Fruit fly (Drosophila melanogaster) whole organism, prepupa: ENCODE data around the gene Cyp4d20.

Experiments
- Blimp-1 ChIP-seq: fragments of 200-800 bp; sonication (Bioruptor generic); optimal IDR thresholded peaks from 3 replicates; lab custom pipeline; 2017; ENCODE audit warnings: missing biosample characterization, missing genetic modification characterization, mild to moderate bottlenecking, moderate library complexity, missing genetic modification reagents
- CG10631 ChIP-seq: fragments of 200-800 bp; sonication (Bioruptor generic); optimal IDR thresholded peaks from 2 replicates; lab custom pipeline; 2016; ENCODE audit warnings: missing biosample characterization, missing genetic modification characterization
- CG10669 ChIP-seq: fragments of 200-800 bp; sonication (Bioruptor generic); optimal IDR thresholded peaks from 3 replicates; lab custom pipeline; 2018; ENCODE audit warnings: missing biosample characterization, mild to moderate bottlenecking, missing genetic modification characterization, moderate library complexity
- CG11294 ChIP-seq: fragments of 200-800 bp; sonication (Bioruptor generic); IDR thresholded peaks from 2 replicates; pipeline ENCODE4 v1.3.6; 2022; ENCODE audit warnings: missing biosample characterization, missing genetic modification characterization
- CG11762 ChIP-seq: fragments of 200-800 bp; sonication (Bioruptor generic); optimal IDR thresholded peaks from 3 replicates; lab custom pipeline; 2016; ENCODE audit warnings: missing biosample characterization, missing genetic modification characterization; ENCODE audit not compliant: insufficient read depth
- CG15336 ChIP-seq: fragments of 200-800 bp; sonication (Bioruptor generic); IDR thresholded peaks from 2 replicates; pipeline ENCODE4 v1.3.6; 2022; ENCODE audit warnings: missing biosample characterization, missing genetic modification characterization
- CG1621 ChIP-seq: fragments of 200-800 bp; sonication (Bioruptor generic); optimal IDR thresholded peaks from 3 replicates; lab custom pipeline; 2018; ENCODE audit warnings: missing biosample characterization, mild to moderate bottlenecking, missing genetic modification characterization
- CG32006 ChIP-seq: fragments of 200-800 bp; sonication (Bioruptor generic); optimal IDR thresholded peaks from 3 replicates; lab custom pipeline; 2017; ENCODE audit warnings: missing biosample characterization, mild to moderate bottlenecking, missing genetic modification characterization
- CG34406 ChIP-seq: fragments of 200-800 bp; sonication (Bioruptor generic); optimal IDR thresholded peaks from 3 replicates; lab custom pipeline; 2016; ENCODE audit warnings: missing biosample characterization, missing genetic modification characterization
- CG4318 ChIP-seq: fragments of 200-800 bp; sonication (Bioruptor generic); optimal IDR thresholded peaks from 3 replicates; lab custom pipeline; 2017; ENCODE audit warnings: missing biosample characterization, mild to moderate bottlenecking, missing genetic modification characterization
- CG6163 ChIP-seq: fragments of 200-800 bp; sonication (Bioruptor generic); IDR thresholded peaks from 3 replicates; pipeline ENCODE4 v1.3.6; 2022; ENCODE audit warnings: missing biosample characterization, missing genetic modification characterization
- CG6276 ChIP-seq: fragments of 200-800 bp; sonication (Bioruptor generic); optimal IDR thresholded peaks from 2 replicates; lab custom pipeline; 2017; ENCODE audit warnings: missing biosample characterization, mild to moderate bottlenecking, missing genetic modification characterization
- CG6808 ChIP-seq: fragments of 200-800 bp; sonication (Bioruptor generic); optimal IDR thresholded peaks from 3 replicates; lab custom pipeline; 2017; ENCODE audit warnings: missing biosample characterization, missing genetic modification characterization, mild to moderate bottlenecking, moderate library complexity, missing genetic modification reagents
- CG6854 ChIP-seq: fragments of 200-800 bp; sonication (Bioruptor generic); optimal IDR thresholded peaks from 2 replicates; lab custom pipeline; 2017; ENCODE audit warnings: missing biosample characterization, mild to moderate bottlenecking, missing genetic modification characterization
- CG8119 ChIP-seq: fragments of 200-800 bp; sonication (Bioruptor generic); IDR thresholded peaks from 3 replicates; pipeline ENCODE4 v1.3.6; 2022; ENCODE audit warnings: missing biosample characterization, missing genetic modification characterization
- CG8632 ChIP-seq: fragments of 200-800 bp; sonication (Bioruptor generic); optimal IDR thresholded peaks from 3 replicates; lab custom pipeline; 2016; ENCODE audit warnings: missing biosample characterization, missing genetic modification characterization
- CG9139 ChIP-seq: fragments of 200-800 bp; sonication (Bioruptor generic); optimal IDR thresholded peaks from 3 replicates; lab custom pipeline; 2017; ENCODE audit warnings: missing biosample characterization, mild to moderate bottlenecking, missing genetic modification characterization
- Eip75B ChIP-seq: fragments of 200-800 bp; sonication (Bioruptor generic); optimal IDR thresholded peaks from 3 replicates; lab custom pipeline; 2016; ENCODE audit warnings: missing biosample characterization, missing genetic modification characterization
- Eip78C ChIP-seq: fragments of 200-800 bp; sonication (Bioruptor generic); peaks from one replicate; lab custom pipeline; 2016; ENCODE audit warnings: missing biosample characterization, missing genetic modification characterization
- Eip93F ChIP-seq: fragments of 200-800 bp; sonication (Bioruptor generic); optimal IDR thresholded peaks from 2 replicates; lab custom pipeline; 2016; ENCODE audit warnings: missing biosample characterization, mild to moderate bottlenecking, missing genetic modification characterization
- Ets21C ChIP-seq: fragments of 200-800 bp; sonication (Bioruptor generic); optimal IDR thresholded peaks from 3 replicates; lab custom pipeline; 2016; ENCODE audit warnings: missing biosample characterization, missing genetic modification characterization
- Ets96B ChIP-seq: fragments of 200-800 bp; optimal IDR thresholded peaks from 2 replicates; lab custom pipeline; 2019; ENCODE audit warnings: missing biosample characterization, mild to moderate bottlenecking, missing genetic modification characterization, moderate library complexity
- Gug ChIP-seq: fragments of 200-800 bp; sonication (Bioruptor generic); IDR thresholded peaks from 2 replicates; pipeline ENCODE4 v1.3.6; 2022; ENCODE audit warnings: missing biosample characterization, missing genetic modification characterization
- Hr38 ChIP-seq: sonication (Bioruptor generic); optimal IDR thresholded peaks from 2 replicates; lab custom pipeline; 2016; ENCODE audit warnings: missing biosample characterization, missing genetic modification characterization
- Hr4 ChIP-seq: fragments of 200-800 bp; sonication (Bioruptor generic); optimal IDR thresholded peaks from 3 replicates; lab custom pipeline; 2016; ENCODE audit warnings: missing biosample characterization, missing genetic modification characterization
- Lpt ChIP-seq: fragments of 200-800 bp; sonication (Bioruptor generic); optimal IDR thresholded peaks from 3 replicates; lab custom pipeline; 2016; ENCODE audit warnings: missing biosample characterization, missing genetic modification characterization
- Met ChIP-seq: fragments of 200-800 bp; sonication (Bioruptor generic); optimal IDR thresholded peaks from 3 replicates; lab custom pipeline; 2016; ENCODE audit warnings: missing biosample characterization, missing genetic modification characterization
- Smox ChIP-seq: fragments of 200-800 bp; sonication (Bioruptor generic); optimal IDR thresholded peaks from 3 replicates; lab custom pipeline; 2016; ENCODE audit warnings: missing biosample characterization, missing genetic modification characterization
- Sox102F ChIP-seq: fragments of 200-800 bp; sonication (Bioruptor generic); optimal IDR thresholded peaks from 2 replicates; lab custom pipeline; 2016; ENCODE audit warnings: missing biosample characterization, mild to moderate bottlenecking, missing genetic modification characterization
- achi ChIP-seq: fragments of 200-800 bp; sonication (Bioruptor generic); optimal IDR thresholded peaks from 3 replicates; lab custom pipeline; 2016; ENCODE audit warnings: missing biosample characterization, missing genetic modification characterization
- acj6 ChIP-seq: fragments of 200-800 bp; sonication (Bioruptor generic); optimal IDR thresholded peaks from 3 replicates; lab custom pipeline; 2016; ENCODE audit warnings: missing biosample characterization, missing genetic modification characterization
- dsx ChIP-seq: fragments of 200-800 bp; optimal IDR thresholded peaks from 3 replicates; lab custom pipeline; 2019; ENCODE audit warnings: missing biosample characterization, mild to moderate bottlenecking, missing genetic modification characterization, moderate library complexity; ENCODE audit not compliant: poor library complexity, severe bottlenecking
- eg ChIP-seq: fragments of 200-800 bp; sonication (Bioruptor generic); IDR thresholded peaks from 3 replicates; pipeline ENCODE4 v1.3.6; 2022; ENCODE audit warnings: missing biosample characterization, missing genetic modification characterization
- esn ChIP-seq: fragments of 200-800 bp; sonication (Bioruptor generic); optimal IDR thresholded peaks from 2 replicates; lab custom pipeline; 2016; ENCODE audit warnings: missing biosample characterization, mild to moderate bottlenecking, missing genetic modification characterization, moderate library complexity
- fd59A ChIP-seq: fragments of 200-800 bp; sonication (Bioruptor generic); optimal IDR thresholded peaks from 2 replicates; lab custom pipeline; 2017; ENCODE audit warnings: missing biosample characterization, mild to moderate bottlenecking, missing genetic modification characterization, missing genetic modification reagents
- fkh ChIP-seq: fragments of 200-800 bp; sonication (Bioruptor generic); optimal IDR thresholded peaks from 3 replicates; lab custom pipeline; 2017; ENCODE audit warnings: missing biosample characterization, mild to moderate bottlenecking, missing genetic modification characterization, moderate library complexity
- lz ChIP-seq: fragments of 200-800 bp; sonication (Bioruptor generic); optimal IDR thresholded peaks from 3 replicates; lab custom pipeline; 2016; ENCODE audit warnings: missing biosample characterization, missing genetic modification characterization
- net ChIP-seq: fragments of 200-800 bp; sonication (Bioruptor generic); optimal IDR thresholded peaks from 3 replicates; lab custom pipeline; 2016; ENCODE audit warnings: missing biosample characterization, missing genetic modification characterization
- pdm3 ChIP-seq: fragments of 200-800 bp; sonication (Bioruptor generic); optimal IDR thresholded peaks from 3 replicates; lab custom pipeline; 2016; ENCODE audit warnings: missing biosample characterization, missing genetic modification characterization
- salr ChIP-seq, 2 experiments: fragments of 200-800 bp; sonication (Bioruptor generic); optimal IDR thresholded peaks; 3 replicates each; lab custom pipeline; 2016 to 2018; ENCODE audit warnings: missing biosample characterization in 2 of 2, missing genetic modification characterization in 2 of 2, mild to moderate bottlenecking in 1 of 2
- spab ChIP-seq: fragments of 200-800 bp; sonication (Bioruptor generic); optimal IDR thresholded peaks from 2 replicates; lab custom pipeline; 2017; ENCODE audit warnings: missing biosample characterization, mild to moderate bottlenecking, missing genetic modification characterization, missing genetic modification reagents
- ss ChIP-seq, 2 experiments: fragments of 200-800 bp; sonication (Bioruptor generic); optimal IDR thresholded peaks; 2 replicates in 1 of 2; 3 replicates in 1 of 2; lab custom pipeline; 2017 to 2018; ENCODE audit warnings: mild to moderate bottlenecking in 2 of 2, missing biosample characterization in 2 of 2, missing genetic modification characterization in 2 of 2, moderate library complexity in 1 of 2
- svp ChIP-seq: fragments of 200-800 bp; sonication (Bioruptor generic); peaks from one replicate; lab custom pipeline; 2016; ENCODE audit warnings: missing biosample characterization, missing genetic modification characterization
- topi ChIP-seq: fragments of 200-800 bp; sonication (Bioruptor generic); optimal IDR thresholded peaks from 3 replicates; lab custom pipeline; 2016; ENCODE audit warnings: missing biosample characterization, missing genetic modification characterization
- vri ChIP-seq: fragments of 200-800 bp; sonication (Bioruptor generic); optimal IDR thresholded peaks from 3 replicates; lab custom pipeline; 2016; ENCODE audit warnings: missing biosample characterization, mild to moderate bottlenecking, missing genetic modification characterization

Gene Cyp4d20

DNA sequence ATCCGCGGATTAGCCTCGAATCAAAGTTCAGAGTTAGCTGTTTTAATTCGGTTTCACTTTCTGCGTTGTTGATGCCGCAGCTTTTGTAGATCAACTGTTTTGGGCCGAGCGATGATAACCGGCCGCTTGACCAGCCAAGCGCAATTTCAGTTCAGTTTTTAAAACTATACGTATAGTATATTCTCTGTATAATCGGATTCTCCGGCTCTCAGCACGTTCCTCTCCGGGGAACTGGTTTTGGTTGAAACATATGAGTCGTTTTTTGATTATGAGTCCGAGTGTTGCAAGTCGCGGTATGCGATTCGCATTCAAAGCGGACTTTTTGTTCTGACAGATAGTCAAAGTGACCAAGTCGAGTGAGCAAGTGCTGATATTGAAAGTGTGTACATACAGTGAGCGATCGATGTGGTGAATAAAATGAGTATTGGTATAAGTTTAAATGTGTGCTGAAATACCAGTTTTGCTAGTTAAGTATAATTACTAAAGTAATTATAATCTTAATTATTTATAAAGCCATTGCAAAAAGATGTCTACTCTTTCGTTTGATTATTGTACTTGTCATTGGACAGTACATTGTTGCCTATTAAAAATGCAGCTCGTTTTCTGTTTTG is at the start of gene Cyp4d20:
TSS of gene Cyp4d20 (minus strand) at position 100 of the 611 bp plus-strand sequence.
- TF ChIP-seq CG6854 (GFP tag; lab: Kevin White, UChicago) (no peak), Ets21C (GFP tag; lab: Kevin White, UChicago) (no peak), CG8119 (GFP tag; lab: Robert Waterston, UW) (0 out of 3 replicates have a peak, but pooled peaks have one; percentile 14), Hr4 (GFP tag; lab: Kevin White, UChicago) (no peak), Smox (no peak), CG11294 (GFP tag; lab: Robert Waterston, UW) (peak; percentile 67), spab (GFP tag; lab: Kevin White, UChicago) (no peak), Ets96B (peak; percentile 49), Sox102F (GFP tag; lab: Kevin White, UChicago) (no peak), Hr38 (GFP tag; lab: Kevin White, UChicago) (no peak), CG10669 (peak; percentile 19), Eip78C (peak; percentile 72), dsx (GFP tag; lab: Kevin White, UChicago) (peak; percentile 57), Lpt (GFP tag; lab: Kevin White, UChicago) (no peak), ss (GFP tag; optimal IDR thresholded peaks at IDR 0.05; lab: Kevin White, UChicago) (no peak), Blimp-1 (GFP tag; lab: Kevin White, UChicago) (no peak), CG1621 (tag; lab: Kevin White, UChicago) (no peak), CG4318 (GFP tag; lab: Kevin White, UChicago) (no peak), fd59A (GFP tag; lab: Kevin White, UChicago) (no peak), Eip93F (no peak), svp (GFP tag; lab: Kevin White, UChicago) (peak; percentile 74), CG34406 (GFP tag; lab: Kevin White, UChicago) (no peak), vri (GFP tag; lab: Kevin White, UChicago) (no peak), eg (GFP tag; lab: Robert Waterston, UW) (peak; percentile 59; the same call in 1 of the 3 replicates), CG15336 (peak; percentile 41; the same call in 1 of the 2 replicates), net (no peak), achi (GFP tag; lab: Kevin White, UChicago) (no peak), Gug (peak; percentile 34; the same call in 1 of the 2 replicates), CG11762 (GFP tag; lab: Kevin White, UChicago) (no peak), topi (GFP tag; lab: Kevin White, UChicago) (no peak), Met (GFP tag; lab: Kevin White, UChicago) (no peak), lz (no peak), CG9139 (GFP tag; lab: Kevin White, UChicago) (no peak), salr (GFP tag; optimal IDR thresholded peaks at IDR 0.05; lab: Kevin White, UChicago) (no peak), CG32006 (no peak), esn (GFP tag; lab: Kevin White, UChicago) (no peak), CG6808 (GFP tag; lab: Kevin White, UChicago) (peak; percentile 7), CG8632 (GFP tag; lab: Kevin White, UChicago) (no peak), Eip75B (GFP tag; lab: Kevin White, UChicago) (no peak), CG10631 (GFP tag; lab: Kevin White, UChicago) (no peak), CG6276 (peak; percentile 6)

DNA sequence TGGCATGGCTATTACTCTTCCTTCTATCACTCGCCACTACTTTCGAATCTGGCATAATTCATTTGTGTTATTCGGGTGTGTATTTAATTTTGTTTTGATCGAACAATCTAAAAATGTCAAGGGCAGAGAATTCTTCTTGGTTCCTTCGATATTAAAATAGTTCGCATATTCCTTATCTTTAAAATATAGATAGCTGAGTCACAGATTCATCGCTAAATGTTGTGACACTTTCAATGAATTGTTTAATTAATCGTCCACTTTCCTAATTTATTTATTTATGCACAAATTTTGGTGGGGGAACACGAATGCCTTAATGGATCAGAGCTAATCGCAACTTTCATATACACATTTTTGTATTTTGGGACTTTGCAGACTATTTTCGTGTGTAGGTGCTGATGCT is 48.6 kb upstream of the Cyp4d20 start, which contains the start of gene CG32295:
TSS of gene CG32295 (minus strand) at position 101 of the 400 bp plus-strand sequence.
- TF ChIP-seq fkh (GFP tag; lab: Kevin White, UChicago) (no peak), CG10669 (no peak), CG6163 (GFP tag; lab: Robert Waterston, UW) (no peak), Eip78C (no peak), acj6 (no peak), CG34406 (GFP tag; lab: Kevin White, UChicago) (no peak), CG6808 (GFP tag; lab: Kevin White, UChicago) (no peak), CG6854 (GFP tag; lab: Kevin White, UChicago) (no peak), Gug (no peak), CG1621 (tag; lab: Kevin White, UChicago) (no peak), topi (GFP tag; lab: Kevin White, UChicago) (no peak), pdm3 (GFP tag; lab: Kevin White, UChicago) (no peak)
- TF ChIP-seq, all 60 proteins: peak for 0
